Worm (Caenorhabditis elegans): ENCODE measurements around the gene sre-41.

- TF ChIP-seq lsl-1 (GFP tag; optimal IDR thresholded peaks at IDR 0.05) (no peak), atf-7 (tag; optimal IDR thresholded peaks at IDR 0.05) (no peak)
Measured at ce11 chrII:12435202-12435872, 47.3 kb downstream of the sre-41 start.

Data from whole organism, young adult.